Fruit fly (Drosophila melanogaster) Kc167 (cell line): Measurements from ENCODE around the gene CG12725.

Source experiments
- Myc ChIP-seq: fragments of >200 bp; optimal IDR thresholded peaks from 2 replicates; lab custom pipeline; 2017; ENCODE audit warnings: missing external identifiers
- Sin3A ChIP-seq: fragments of >200 bp; optimal IDR thresholded peaks from 2 replicates; lab custom pipeline; 2018; ENCODE audit warnings: missing external identifiers
- h ChIP-seq: fragments of >200 bp; optimal IDR thresholded peaks from 3 replicates; lab custom pipeline; 2018; ENCODE audit warnings: missing external identifiers
- insv ChIP-seq: fragments of >200 bp; optimal IDR thresholded peaks from 3 replicates; lab custom pipeline; 2018; ENCODE audit warnings: missing external identifiers
- psq ChIP-seq: fragments of >200 bp; optimal IDR thresholded peaks from 2 replicates; lab custom pipeline; 2017; ENCODE audit warnings: missing external identifiers

DNA sequence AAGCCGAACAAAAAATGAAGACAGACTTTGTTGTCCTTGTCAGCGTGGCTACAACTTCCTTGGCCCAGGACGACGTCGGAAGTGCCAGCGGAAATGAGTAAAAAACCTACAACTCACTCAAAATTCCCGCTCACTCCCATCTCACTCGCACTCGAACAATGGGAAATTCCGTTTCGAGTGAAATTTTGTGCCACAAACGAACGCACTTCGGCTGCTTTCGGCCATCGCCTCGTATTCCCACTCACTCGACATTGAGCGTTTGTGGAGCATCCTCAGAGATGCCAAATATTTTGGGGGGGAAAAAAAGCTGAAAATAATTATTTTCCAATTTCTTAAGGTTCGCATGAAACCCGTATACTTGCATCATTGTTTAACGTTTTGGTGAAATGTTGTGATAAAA lies 42.0 kb upstream of the CG12725 start:
- TF ChIP-seq psq (lab: Kevin White, UChicago) (no peak), h (no peak), Myc (lab: Kevin White, UChicago) (no peak), insv (no peak), Sin3A (no peak)
